Worm (Caenorhabditis elegans) whole organism, L4/young adult: Measurements from ENCODE around the gene elo-2.

ENCODE experiments used
- W03F9.2 ChIP-seq: fragments of 150-350 bp; optimal IDR thresholded peaks from 2 replicates; lab custom pipeline; 2014; ENCODE audit warnings: missing biosample characterization, missing genetic modification characterization
- dao-5 ChIP-seq: sonication (generic microtip); optimal IDR thresholded peaks from 2 replicates; lab custom pipeline; 2016; ENCODE audit warnings: missing genotype, missing genetic modification characterization, moderate library complexity, missing compliant biosample characterization
- him-1 ChIP-seq: sonication (generic microtip); optimal IDR thresholded peaks from 2 replicates; lab custom pipeline; 2016; ENCODE audit warnings: missing genotype, missing genetic modification reagents, missing genetic modification characterization, missing compliant biosample characterization

DNA sequence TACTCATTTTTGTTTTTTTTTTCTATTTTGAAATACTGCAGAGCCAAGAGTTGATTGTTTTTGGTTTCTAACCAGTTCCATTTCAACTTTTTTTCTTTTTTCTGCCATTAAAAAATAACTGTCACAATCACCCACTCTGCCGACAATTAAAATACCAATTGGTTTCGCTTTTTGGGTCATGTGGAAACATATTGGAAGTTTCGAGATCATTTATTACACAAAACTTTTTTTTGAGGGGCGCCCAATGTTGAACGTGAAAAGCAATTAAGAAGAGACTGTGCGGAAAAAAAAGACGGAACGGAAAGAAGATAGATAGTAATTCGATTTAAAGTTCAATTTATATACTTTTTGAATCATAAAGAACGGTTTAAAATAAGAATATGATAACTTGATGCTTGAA is 6.8 kb upstream of the elo-2 start:
- TF ChIP-seq him-1 (tag; lab: Kevin White, UChicago) = no peak
- no peak for TF ChIP-seq dao-5
- no peak for TF ChIP-seq W03F9.2 (tag; lab: Kevin White, UChicago)
